Fruit fly (Drosophila melanogaster) whole organism, prepupa: Measurements from ENCODE around the gene Npc2d.

Experiments used
- CG10631 ChIP-seq: fragments of 200-800 bp; sonication (Bioruptor generic); optimal IDR thresholded peaks from 2 replicates; lab custom pipeline; 2016; ENCODE audit warnings: missing biosample characterization, missing genetic modification characterization
- CG10669 ChIP-seq: fragments of 200-800 bp; sonication (Bioruptor generic); optimal IDR thresholded peaks from 3 replicates; lab custom pipeline; 2018; ENCODE audit warnings: missing biosample characterization, mild to moderate bottlenecking, missing genetic modification characterization, moderate library complexity
- CG11294 ChIP-seq: fragments of 200-800 bp; sonication (Bioruptor generic); IDR thresholded peaks from 2 replicates; pipeline ENCODE4 v1.3.6; 2022; ENCODE audit warnings: missing biosample characterization, missing genetic modification characterization
- CG11762 ChIP-seq: fragments of 200-800 bp; sonication (Bioruptor generic); optimal IDR thresholded peaks from 3 replicates; lab custom pipeline; 2016; ENCODE audit warnings: missing biosample characterization, missing genetic modification characterization; ENCODE audit not compliant: insufficient read depth
- CG11902 ChIP-seq: fragments of 200-800 bp; sonication (Bioruptor generic); optimal IDR thresholded peaks from 3 replicates; lab custom pipeline; 2016; ENCODE audit warnings: missing biosample characterization, missing genetic modification characterization
- CG1621 ChIP-seq: fragments of 200-800 bp; sonication (Bioruptor generic); optimal IDR thresholded peaks from 3 replicates; lab custom pipeline; 2018; ENCODE audit warnings: missing biosample characterization, mild to moderate bottlenecking, missing genetic modification characterization
- CG16779 ChIP-seq: fragments of 200-800 bp; sonication (Bioruptor generic); optimal IDR thresholded peaks from 3 replicates; lab custom pipeline; 2017; ENCODE audit warnings: missing biosample characterization, mild to moderate bottlenecking, missing genetic modification characterization
- CG3032 ChIP-seq: fragments of 200-800 bp; optimal IDR thresholded peaks from 2 replicates; lab custom pipeline; 2019; ENCODE audit warnings: missing biosample characterization, mild to moderate bottlenecking, missing genetic modification characterization, moderate library complexity
- CG32006 ChIP-seq: fragments of 200-800 bp; sonication (Bioruptor generic); optimal IDR thresholded peaks from 3 replicates; lab custom pipeline; 2017; ENCODE audit warnings: missing biosample characterization, mild to moderate bottlenecking, missing genetic modification characterization
- CG34406 ChIP-seq: fragments of 200-800 bp; sonication (Bioruptor generic); optimal IDR thresholded peaks from 3 replicates; lab custom pipeline; 2016; ENCODE audit warnings: missing biosample characterization, missing genetic modification characterization
- CG3919 ChIP-seq: fragments of 200-800 bp; sonication (Bioruptor generic); optimal IDR thresholded peaks from 3 replicates; lab custom pipeline; 2016; ENCODE audit warnings: missing biosample characterization, missing genetic modification characterization
- CG4318 ChIP-seq: fragments of 200-800 bp; sonication (Bioruptor generic); optimal IDR thresholded peaks from 3 replicates; lab custom pipeline; 2017; ENCODE audit warnings: missing biosample characterization, mild to moderate bottlenecking, missing genetic modification characterization
- CG6163 ChIP-seq: fragments of 200-800 bp; sonication (Bioruptor generic); IDR thresholded peaks from 3 replicates; pipeline ENCODE4 v1.3.6; 2022; ENCODE audit warnings: missing biosample characterization, missing genetic modification characterization
- CG6276 ChIP-seq: fragments of 200-800 bp; sonication (Bioruptor generic); optimal IDR thresholded peaks from 2 replicates; lab custom pipeline; 2017; ENCODE audit warnings: missing biosample characterization, mild to moderate bottlenecking, missing genetic modification characterization
- CG6792 ChIP-seq: fragments of 200-800 bp; sonication (Bioruptor generic); optimal IDR thresholded peaks from 3 replicates; lab custom pipeline; 2016; ENCODE audit warnings: missing biosample characterization, missing genetic modification characterization
- CG6808 ChIP-seq: fragments of 200-800 bp; sonication (Bioruptor generic); optimal IDR thresholded peaks from 3 replicates; lab custom pipeline; 2017; ENCODE audit warnings: missing biosample characterization, missing genetic modification characterization, mild to moderate bottlenecking, moderate library complexity, missing genetic modification reagents
- CG6854 ChIP-seq: fragments of 200-800 bp; sonication (Bioruptor generic); optimal IDR thresholded peaks from 2 replicates; lab custom pipeline; 2017; ENCODE audit warnings: missing biosample characterization, mild to moderate bottlenecking, missing genetic modification characterization
- CG7368 ChIP-seq: fragments of 200-800 bp; sonication (Bioruptor generic); optimal IDR thresholded peaks from 3 replicates; lab custom pipeline; 2016; ENCODE audit warnings: missing biosample characterization, missing genetic modification characterization
- CG8119 ChIP-seq: fragments of 200-800 bp; sonication (Bioruptor generic); IDR thresholded peaks from 3 replicates; pipeline ENCODE4 v1.3.6; 2022; ENCODE audit warnings: missing biosample characterization, missing genetic modification characterization
- CG8319 ChIP-seq: fragments of 200-800 bp; sonication (Bioruptor generic); optimal IDR thresholded peaks from 3 replicates; lab custom pipeline; 2016; ENCODE audit warnings: missing biosample characterization, missing genetic modification characterization
- CG8632 ChIP-seq: fragments of 200-800 bp; sonication (Bioruptor generic); optimal IDR thresholded peaks from 3 replicates; lab custom pipeline; 2016; ENCODE audit warnings: missing biosample characterization, missing genetic modification characterization
- CG9139 ChIP-seq: fragments of 200-800 bp; sonication (Bioruptor generic); optimal IDR thresholded peaks from 3 replicates; lab custom pipeline; 2017; ENCODE audit warnings: missing biosample characterization, mild to moderate bottlenecking, missing genetic modification characterization
- Eip75B ChIP-seq: fragments of 200-800 bp; sonication (Bioruptor generic); optimal IDR thresholded peaks from 3 replicates; lab custom pipeline; 2016; ENCODE audit warnings: missing biosample characterization, missing genetic modification characterization
- Eip78C ChIP-seq: fragments of 200-800 bp; sonication (Bioruptor generic); peaks from one replicate; lab custom pipeline; 2016; ENCODE audit warnings: missing biosample characterization, missing genetic modification characterization
- Ets21C ChIP-seq: fragments of 200-800 bp; sonication (Bioruptor generic); optimal IDR thresholded peaks from 3 replicates; lab custom pipeline; 2016; ENCODE audit warnings: missing biosample characterization, missing genetic modification characterization
- Ets96B ChIP-seq: fragments of 200-800 bp; optimal IDR thresholded peaks from 2 replicates; lab custom pipeline; 2019; ENCODE audit warnings: missing biosample characterization, mild to moderate bottlenecking, missing genetic modification characterization, moderate library complexity
- Gug ChIP-seq: fragments of 200-800 bp; sonication (Bioruptor generic); IDR thresholded peaks from 2 replicates; pipeline ENCODE4 v1.3.6; 2022; ENCODE audit warnings: missing biosample characterization, missing genetic modification characterization
- Hr38 ChIP-seq: sonication (Bioruptor generic); optimal IDR thresholded peaks from 2 replicates; lab custom pipeline; 2016; ENCODE audit warnings: missing biosample characterization, missing genetic modification characterization
- Hr39 ChIP-seq: fragments of 200-800 bp; sonication (Bioruptor generic); optimal IDR thresholded peaks from 2 replicates; lab custom pipeline; 2016; ENCODE audit warnings: missing biosample characterization, missing genetic modification characterization
- Hr4 ChIP-seq: fragments of 200-800 bp; sonication (Bioruptor generic); optimal IDR thresholded peaks from 3 replicates; lab custom pipeline; 2016; ENCODE audit warnings: missing biosample characterization, missing genetic modification characterization
- Met ChIP-seq: fragments of 200-800 bp; sonication (Bioruptor generic); optimal IDR thresholded peaks from 3 replicates; lab custom pipeline; 2016; ENCODE audit warnings: missing biosample characterization, missing genetic modification characterization
- OdsH ChIP-seq: fragments of 200-800 bp; sonication (Bioruptor generic); optimal IDR thresholded peaks from 3 replicates; lab custom pipeline; 2016; ENCODE audit warnings: missing biosample characterization, missing genetic modification characterization
- Smox ChIP-seq: fragments of 200-800 bp; sonication (Bioruptor generic); optimal IDR thresholded peaks from 3 replicates; lab custom pipeline; 2016; ENCODE audit warnings: missing biosample characterization, missing genetic modification characterization
- Sox15 ChIP-seq: fragments of 200-800 bp; sonication (Bioruptor generic); optimal IDR thresholded peaks from 3 replicates; lab custom pipeline; 2016; ENCODE audit warnings: missing biosample characterization, missing genetic modification characterization
- achi ChIP-seq: fragments of 200-800 bp; sonication (Bioruptor generic); optimal IDR thresholded peaks from 3 replicates; lab custom pipeline; 2016; ENCODE audit warnings: missing biosample characterization, missing genetic modification characterization
- acj6 ChIP-seq: fragments of 200-800 bp; sonication (Bioruptor generic); optimal IDR thresholded peaks from 3 replicates; lab custom pipeline; 2016; ENCODE audit warnings: missing biosample characterization, missing genetic modification characterization
- cyc ChIP-seq: fragments of 200-800 bp; sonication (Bioruptor generic); optimal IDR thresholded peaks from 3 replicates; lab custom pipeline; 2016; ENCODE audit warnings: missing biosample characterization, missing genetic modification characterization
- dac ChIP-seq: fragments of 200-800 bp; sonication (Bioruptor generic); optimal IDR thresholded peaks from 2 replicates; lab custom pipeline; 2017; ENCODE audit warnings: missing biosample characterization, mild to moderate bottlenecking, missing genetic modification characterization
- dsx ChIP-seq: fragments of 200-800 bp; optimal IDR thresholded peaks from 3 replicates; lab custom pipeline; 2019; ENCODE audit warnings: missing biosample characterization, mild to moderate bottlenecking, missing genetic modification characterization, moderate library complexity; ENCODE audit not compliant: poor library complexity, severe bottlenecking
- eg ChIP-seq: fragments of 200-800 bp; sonication (Bioruptor generic); IDR thresholded peaks from 3 replicates; pipeline ENCODE4 v1.3.6; 2022; ENCODE audit warnings: missing biosample characterization, missing genetic modification characterization
- esn ChIP-seq: fragments of 200-800 bp; sonication (Bioruptor generic); optimal IDR thresholded peaks from 2 replicates; lab custom pipeline; 2016; ENCODE audit warnings: missing biosample characterization, mild to moderate bottlenecking, missing genetic modification characterization, moderate library complexity
- fkh ChIP-seq: fragments of 200-800 bp; sonication (Bioruptor generic); optimal IDR thresholded peaks from 3 replicates; lab custom pipeline; 2017; ENCODE audit warnings: missing biosample characterization, mild to moderate bottlenecking, missing genetic modification characterization, moderate library complexity
- lz ChIP-seq: fragments of 200-800 bp; sonication (Bioruptor generic); optimal IDR thresholded peaks from 3 replicates; lab custom pipeline; 2016; ENCODE audit warnings: missing biosample characterization, missing genetic modification characterization
- net ChIP-seq: fragments of 200-800 bp; sonication (Bioruptor generic); optimal IDR thresholded peaks from 3 replicates; lab custom pipeline; 2016; ENCODE audit warnings: missing biosample characterization, missing genetic modification characterization
- pdm3 ChIP-seq: fragments of 200-800 bp; sonication (Bioruptor generic); optimal IDR thresholded peaks from 3 replicates; lab custom pipeline; 2016; ENCODE audit warnings: missing biosample characterization, missing genetic modification characterization
- spab ChIP-seq: fragments of 200-800 bp; sonication (Bioruptor generic); optimal IDR thresholded peaks from 2 replicates; lab custom pipeline; 2017; ENCODE audit warnings: missing biosample characterization, mild to moderate bottlenecking, missing genetic modification characterization, missing genetic modification reagents
- ss ChIP-seq, 2 experiments: fragments of 200-800 bp; sonication (Bioruptor generic); optimal IDR thresholded peaks; 2 replicates in 1 of 2; 3 replicates in 1 of 2; lab custom pipeline; 2017 to 2018; ENCODE audit warnings: mild to moderate bottlenecking in 2 of 2, missing biosample characterization in 2 of 2, missing genetic modification characterization in 2 of 2, moderate library complexity in 1 of 2
- svp ChIP-seq: fragments of 200-800 bp; sonication (Bioruptor generic); peaks from one replicate; lab custom pipeline; 2016; ENCODE audit warnings: missing biosample characterization, missing genetic modification characterization
- topi ChIP-seq: fragments of 200-800 bp; sonication (Bioruptor generic); optimal IDR thresholded peaks from 3 replicates; lab custom pipeline; 2016; ENCODE audit warnings: missing biosample characterization, missing genetic modification characterization
- vri ChIP-seq: fragments of 200-800 bp; sonication (Bioruptor generic); optimal IDR thresholded peaks from 3 replicates; lab custom pipeline; 2016; ENCODE audit warnings: missing biosample characterization, mild to moderate bottlenecking, missing genetic modification characterization

Npc2d gene

DNA sequence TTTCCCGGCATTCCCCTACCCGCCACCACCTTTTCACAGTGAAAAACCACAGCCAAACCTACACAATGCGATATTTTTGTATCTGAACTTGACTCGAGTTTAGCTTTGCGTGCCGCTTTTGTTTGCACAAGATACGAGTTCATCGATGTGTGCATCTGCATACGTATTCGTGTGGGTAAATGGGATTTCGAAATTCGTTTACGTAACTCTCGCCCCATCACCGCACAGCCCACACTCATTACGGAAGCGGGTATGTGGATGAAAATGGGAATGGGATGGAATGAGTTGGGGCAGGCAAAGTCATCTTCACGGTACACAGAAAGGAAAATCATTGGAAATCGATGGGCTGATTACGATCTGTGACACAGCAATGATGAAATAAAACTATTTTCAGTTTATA, 30.3 kb upstream of the Npc2d start:
- peak in 1 of 2 experiments; percentile 18 for TF ChIP-seq ss (GFP tag; optimal IDR thresholded peaks at IDR 0.05; lab: Kevin White, UChicago)
- peak; percentile 66 for TF ChIP-seq vri
- TF ChIP-seq CG3032, result no peak

- TF ChIP-seq Met (GFP tag; lab: Kevin White, UChicago) (peak; percentile 88), svp (peak; percentile 86), Hr4 (peak; percentile 11), Hr38 (no peak), dac (GFP tag; lab: Kevin White, UChicago) (peak; percentile 6), achi (peak; percentile 56), CG6276 (GFP tag; lab: Kevin White, UChicago) (no peak), Smox (GFP tag; lab: Kevin White, UChicago) (peak; percentile 86), CG10669 (GFP tag; lab: Kevin White, UChicago) (peak; percentile 48), esn (GFP tag; lab: Kevin White, UChicago) (peak; percentile 88), OdsH (GFP tag; lab: Kevin White, UChicago) (peak; percentile 57), Hr39 (peak; percentile 91), CG6163 (GFP tag; lab: Robert Waterston, UW) (peak; percentile 81), CG11294 (peak; percentile 35; the same call in 1 of the 2 replicates), CG8119 (no peak), eg (GFP tag; lab: Robert Waterston, UW) (peak; percentile 70), CG32006 (GFP tag; lab: Kevin White, UChicago) (peak; percentile 32), Ets96B (tag; lab: Kevin White, UChicago) (peak; percentile 41), Gug (GFP tag; lab: Robert Waterston, UW) (no peak), CG6808 (GFP tag; lab: Kevin White, UChicago) (peak; percentile 12), dsx (no peak), CG1621 (tag; lab: Kevin White, UChicago) (peak; percentile 36), vri (peak; percentile 92), CG11762 (no peak), CG8319 (GFP tag; lab: Kevin White, UChicago) (peak; percentile 33), net (peak; percentile 57), CG10631 (GFP tag; lab: Kevin White, UChicago) (peak; percentile 46), Ets21C (peak; percentile 88), fkh (GFP tag; lab: Kevin White, UChicago) (peak; percentile 22), pdm3 (GFP tag; lab: Kevin White, UChicago) (peak; percentile 67), CG7368 (peak; percentile 34), cyc (GFP tag; lab: Kevin White, UChicago) (peak; percentile 85), spab (peak; percentile 13), CG34406 (GFP tag; lab: Kevin White, UChicago) (peak; percentile 67), CG11902 (peak; percentile 43), CG4318 (no peak), topi (peak; percentile 82), CG3919 (peak; percentile 34), CG6792 (GFP tag; lab: Kevin White, UChicago) (peak; percentile 67), CG8632 (GFP tag; lab: Kevin White, UChicago) (peak; percentile 58), Eip75B (peak; percentile 50), lz (GFP tag; lab: Kevin White, UChicago) (peak; percentile 88), CG3032 (peak; percentile 52), CG6854 (GFP tag; lab: Kevin White, UChicago) (no peak), CG16779 (tag; lab: Kevin White, UChicago) (no peak), ss (GFP tag; optimal IDR thresholded peaks at IDR 0.05; lab: Kevin White, UChicago) (no peak), Eip78C (GFP tag; lab: Kevin White, UChicago) (peak; percentile 80), Sox15 (GFP tag; lab: Kevin White, UChicago) (peak; percentile 49), acj6 (GFP tag; lab: Kevin White, UChicago) (peak; percentile 63), CG9139 (GFP tag; lab: Kevin White, UChicago) (no peak)
Observed at dm6 chr3R:10084914-10085313, 29.0 kb upstream of the Npc2d start.
